Fruit fly (Drosophila melanogaster) Kc167 (cell line): ENCODE data around the gene CG5968.

ENCODE experiments used
- Myc ChIP-seq: fragments of >200 bp; optimal IDR thresholded peaks from 2 replicates; lab custom pipeline; 2017; ENCODE audit warnings: missing external identifiers
- Sin3A ChIP-seq: fragments of >200 bp; optimal IDR thresholded peaks from 2 replicates; lab custom pipeline; 2018; ENCODE audit warnings: missing external identifiers
- h ChIP-seq: fragments of >200 bp; optimal IDR thresholded peaks from 3 replicates; lab custom pipeline; 2018; ENCODE audit warnings: missing external identifiers
- insv ChIP-seq: fragments of >200 bp; optimal IDR thresholded peaks from 3 replicates; lab custom pipeline; 2018; ENCODE audit warnings: missing external identifiers
- psq ChIP-seq: fragments of >200 bp; optimal IDR thresholded peaks from 2 replicates; lab custom pipeline; 2017; ENCODE audit warnings: missing external identifiers
- ttk ChIP-seq: sonication (Bioruptor generic); optimal IDR thresholded peaks from 2 replicates; lab custom pipeline; 2017; ENCODE audit warnings: missing external identifiers

Gene CG5968

DNA sequence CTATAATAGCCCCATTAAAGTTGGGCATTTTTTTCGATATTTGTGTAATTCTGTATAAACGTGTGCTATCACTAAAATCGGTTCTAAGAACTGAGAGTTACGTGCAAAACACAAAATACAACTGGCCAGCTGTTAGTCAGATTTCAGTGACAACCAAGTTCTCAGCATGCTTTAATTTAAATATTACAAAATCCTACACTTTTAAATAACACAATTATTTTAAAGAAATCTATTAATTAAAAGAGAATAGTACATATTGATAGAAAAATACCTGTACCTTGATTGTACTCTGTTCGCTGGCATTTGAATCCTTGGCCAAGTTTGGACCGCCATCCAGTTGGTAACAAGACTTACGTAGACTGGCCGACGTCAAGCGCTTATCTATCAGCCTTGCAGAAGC, at the start of gene CG5968:
TSS of gene CG5968 (minus strand) at position 101 of the 400 bp plus-strand sequence.
- TF ChIP-seq h (lab: Kevin White, UChicago) = no peak
- TF ChIP-seq Myc (lab: Kevin White, UChicago) = no peak
- TF ChIP-seq Sin3A (lab: Kevin White, UChicago) = no peak
- TF ChIP-seq ttk (lab: Kevin White, UChicago) = no peak
- TF ChIP-seq psq (lab: Kevin White, UChicago) = no peak
- TF ChIP-seq insv (lab: Kevin White, UChicago) = no peak

DNA sequence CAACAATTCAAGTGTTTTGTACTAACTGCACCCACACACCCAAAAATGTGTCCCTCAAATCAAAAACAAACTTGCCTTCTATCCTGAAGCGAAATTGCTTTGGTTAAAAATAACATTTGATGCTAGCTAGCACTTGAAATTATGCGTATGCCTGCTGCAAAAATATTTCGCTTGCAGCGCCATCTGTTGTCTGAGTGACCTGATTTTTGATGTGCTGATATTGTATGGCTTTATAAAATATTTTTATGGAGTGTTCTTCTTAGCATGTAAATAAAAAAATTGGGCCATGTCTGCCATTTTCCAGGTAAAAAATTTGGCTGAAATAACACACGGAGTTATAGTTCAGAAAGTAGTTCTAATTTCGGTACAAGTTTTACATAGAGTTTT, 49.0 kb upstream of the CG5968 start:
- TF ChIP-seq insv (lab: Kevin White, UChicago) (no peak), Myc (lab: Kevin White, UChicago) (no peak), psq (lab: Kevin White, UChicago) (no peak), h (lab: Kevin White, UChicago) (no peak), Sin3A (lab: Kevin White, UChicago) (no peak), ttk (lab: Kevin White, UChicago) (no peak)

DNA sequence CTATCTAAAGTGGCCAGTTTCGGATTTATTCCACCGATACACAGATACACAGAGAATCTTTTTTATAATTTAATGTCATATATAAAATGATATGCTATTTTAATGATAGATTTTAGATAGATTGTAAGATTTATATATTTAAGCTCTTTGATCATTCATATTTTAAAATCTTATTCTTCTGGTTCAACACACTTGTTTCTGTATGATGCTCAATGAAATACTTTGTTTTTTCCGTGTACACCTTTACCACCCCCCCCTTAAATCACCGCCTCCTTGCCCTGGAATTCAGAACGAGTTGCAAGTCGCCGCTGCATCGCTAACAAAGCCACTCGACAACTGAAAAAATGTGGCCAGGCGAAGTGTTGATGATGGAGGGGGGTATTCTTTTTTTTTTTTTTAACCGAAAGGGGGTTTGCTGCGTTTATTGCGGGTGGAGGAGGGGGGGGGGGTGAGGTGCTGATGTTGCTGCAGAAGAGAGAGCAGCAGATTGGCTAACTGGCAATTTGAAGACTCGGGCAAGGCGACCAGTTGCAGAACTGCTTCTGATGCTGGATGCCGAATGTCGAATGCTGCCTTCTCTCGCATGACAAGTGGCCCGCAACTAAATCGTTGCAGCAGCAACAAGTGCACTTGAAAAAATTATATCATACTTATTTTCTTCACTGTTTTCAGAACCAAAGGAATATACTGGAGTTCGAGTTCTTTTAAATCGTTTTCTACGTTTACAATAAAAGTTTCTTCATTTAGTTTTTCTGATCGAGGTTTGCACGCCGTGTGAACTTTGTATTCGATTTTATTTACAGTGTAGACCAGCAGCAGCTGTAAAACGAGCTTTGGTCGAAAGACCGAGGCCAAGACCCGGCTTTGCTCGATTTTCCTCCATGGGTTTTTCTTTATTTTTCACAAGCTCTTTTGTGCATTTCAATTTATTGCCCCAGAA, 48.3 kb upstream of the CG5968 start:
- TF ChIP-seq Myc (lab: Kevin White, UChicago) = no peak
- no peak for TF ChIP-seq ttk (lab: Kevin White, UChicago)
- no peak for TF ChIP-seq Sin3A (lab: Kevin White, UChicago)

- TF ChIP-seq Myc (lab: Kevin White, UChicago) (no peak), Sin3A (lab: Kevin White, UChicago) (no peak), insv (lab: Kevin White, UChicago) (no peak), h (lab: Kevin White, UChicago) (no peak), psq (lab: Kevin White, UChicago) (no peak), ttk (lab: Kevin White, UChicago) (no peak)
Measured at dm6 chr2L:16595938-16596337, 46.2 kb upstream of the CG5968 start.

DNA sequence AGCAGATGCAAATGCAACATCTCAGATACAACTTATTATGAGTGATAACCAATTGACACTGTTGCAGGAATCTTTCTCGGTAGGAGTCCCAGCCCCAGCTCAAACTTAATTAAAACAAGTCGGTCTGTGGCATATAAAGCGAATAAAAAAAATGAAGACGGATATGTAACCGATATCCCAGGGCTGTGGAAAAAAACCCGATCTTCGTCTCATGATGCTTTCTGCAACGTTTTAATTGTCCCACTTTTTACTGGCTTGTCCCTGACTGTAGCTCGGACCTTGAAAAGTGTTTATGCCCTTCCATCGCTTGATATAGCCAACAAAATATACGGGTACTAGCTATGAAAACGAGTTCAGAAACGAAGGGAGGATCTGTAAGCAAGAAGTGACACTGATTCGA, 44.9 kb upstream of the CG5968 start:
- no peak for TF ChIP-seq insv (lab: Kevin White, UChicago)
- TF ChIP-seq psq (lab: Kevin White, UChicago) = no peak
- no peak for TF ChIP-seq ttk (lab: Kevin White, UChicago)
- TF ChIP-seq h (lab: Kevin White, UChicago) = no peak
- no peak for TF ChIP-seq Myc (lab: Kevin White, UChicago)
- TF ChIP-seq Sin3A (lab: Kevin White, UChicago) = no peak

- TF ChIP-seq ttk (lab: Kevin White, UChicago) (no peak), insv (lab: Kevin White, UChicago) (no peak), h (lab: Kevin White, UChicago) (no peak), Myc (lab: Kevin White, UChicago) (no peak), Sin3A (lab: Kevin White, UChicago) (no peak), psq (lab: Kevin White, UChicago) (no peak)
Measured at dm6 chr2L:16593895-16594468, 44.2 kb upstream of the CG5968 start.

DNA sequence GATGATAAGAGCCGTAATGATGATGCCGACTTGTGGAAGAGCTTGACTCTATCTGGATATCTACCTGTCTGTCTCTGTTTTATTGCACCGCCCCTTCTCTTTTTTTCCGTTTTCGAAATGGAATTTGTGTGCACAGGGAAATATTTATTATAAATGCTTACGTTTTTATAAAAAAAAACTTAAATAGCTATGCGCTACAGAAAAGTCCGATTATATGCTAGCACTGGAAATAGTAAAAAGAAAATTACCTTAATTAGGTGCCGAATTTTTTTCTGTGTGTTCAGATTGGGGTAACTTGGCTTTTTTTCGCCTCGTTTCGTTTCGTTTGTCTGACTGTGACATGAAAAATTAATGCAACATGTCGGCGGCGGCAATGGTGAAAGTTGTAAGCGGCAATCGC, 42.2 kb upstream of the CG5968 start:
- TF ChIP-seq ttk (lab: Kevin White, UChicago) = no peak
- no peak for TF ChIP-seq Sin3A (lab: Kevin White, UChicago)
- no peak for TF ChIP-seq h (lab: Kevin White, UChicago)
- no peak for TF ChIP-seq insv (lab: Kevin White, UChicago)
- TF ChIP-seq psq (lab: Kevin White, UChicago) = no peak
- TF ChIP-seq Myc (lab: Kevin White, UChicago) = no peak

dm6 chr2L:16591480-16591879, 41.7 kb upstream of the CG5968 start:
- TF ChIP-seq Myc (lab: Kevin White, UChicago) (no peak), psq (lab: Kevin White, UChicago) (no peak), h (lab: Kevin White, UChicago) (no peak), ttk (lab: Kevin White, UChicago) (no peak)

- TF ChIP-seq Myc (lab: Kevin White, UChicago) (no peak), ttk (lab: Kevin White, UChicago) (no peak), Sin3A (lab: Kevin White, UChicago) (no peak), psq (lab: Kevin White, UChicago) (no peak), h (lab: Kevin White, UChicago) (no peak), insv (lab: Kevin White, UChicago) (no peak)
Measured at dm6 chr2L:16590345-16591107, 40.8 kb upstream of the CG5968 start.

DNA sequence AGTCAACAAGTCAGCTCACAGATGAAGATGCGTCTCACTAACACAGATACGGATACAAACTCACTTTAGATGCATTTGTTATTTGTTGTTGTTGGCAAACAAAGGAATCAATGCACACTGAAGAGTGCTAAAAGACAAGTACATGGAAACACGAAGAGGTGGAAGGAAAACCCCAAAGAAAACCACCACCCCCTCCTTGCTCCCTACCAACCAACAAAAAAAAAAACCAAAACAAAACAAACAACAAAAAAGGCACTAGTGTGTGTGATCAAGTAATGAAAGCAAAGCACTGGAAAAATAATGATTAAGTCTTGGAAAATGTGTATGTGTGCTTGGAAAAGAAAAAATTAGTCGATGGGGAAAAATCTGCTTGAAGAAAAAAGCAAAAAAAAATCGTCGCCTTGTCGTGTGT, 38.9 kb upstream of the CG5968 start:
- no peak for TF ChIP-seq psq (lab: Kevin White, UChicago)
- TF ChIP-seq insv (lab: Kevin White, UChicago) = no peak
- TF ChIP-seq ttk (lab: Kevin White, UChicago) = no peak
- no peak for TF ChIP-seq h (lab: Kevin White, UChicago)
- TF ChIP-seq Sin3A (lab: Kevin White, UChicago) = no peak
- no peak for TF ChIP-seq Myc (lab: Kevin White, UChicago)
